Worm (Caenorhabditis elegans): Measurements from ENCODE around the gene srh-31.

- no peak for TF ChIP-seq him-1 (tag; optimal IDR thresholded peaks at IDR 0.05)
- TF ChIP-seq W03F9.2 (tag; optimal IDR thresholded peaks at IDR 0.05), result no peak
- no peak for TF ChIP-seq dao-5 (tag; optimal IDR thresholded peaks at IDR 0.05)
Measured at ce11 chrV:17728757-17729156, 21.6 kb downstream of the srh-31 start.

Data from whole organism, L4/young adult.